Worm (Caenorhabditis elegans) whole organism, early embryonic: ENCODE data around the gene arx-3.

ENCODE experiments used
- B0310.2 ChIP-seq: sonication (generic microtip); optimal IDR thresholded peaks from 2 replicates; lab custom pipeline; 2016; ENCODE audit warnings: mild to moderate bottlenecking, missing genetic modification characterization, missing compliant biosample characterization
- F13C5.2 ChIP-seq: sonication (generic microtip); optimal IDR thresholded peaks from 2 replicates; lab custom pipeline; 2017; ENCODE audit warnings: mild to moderate bottlenecking, missing genetic modification characterization, inconsistent platforms, missing compliant biosample characterization
- aly-1 ChIP-seq: sonication (generic microtip); optimal IDR thresholded peaks from 2 replicates; lab custom pipeline; 2016; ENCODE audit warnings: missing genetic modification characterization, missing compliant biosample characterization
- ama-1 ChIP-seq: fragments of 150-350 bp; optimal IDR thresholded peaks from 2 replicates; lab custom pipeline; 2014
- ceh-13 ChIP-seq: fragments of 200-800 bp; sonication (Bioruptor generic); optimal IDR thresholded peaks from 2 replicates; lab custom pipeline; 2018; ENCODE audit warnings: mild to moderate bottlenecking, missing genetic modification characterization, missing compliant biosample characterization
- ceh-36 ChIP-seq: sonication (generic microtip); optimal IDR thresholded peaks from 2 replicates; lab custom pipeline; 2016; ENCODE audit warnings: missing genetic modification characterization, inconsistent platforms, missing compliant biosample characterization
- ets-7 ChIP-seq: sonication (generic microtip); optimal IDR thresholded peaks from 2 replicates; lab custom pipeline; 2016; ENCODE audit warnings: missing genotype, missing genetic modification characterization, missing compliant biosample characterization
- flt-1 ChIP-seq: fragments of 200-800 bp; sonication (Bioruptor generic); IDR thresholded peaks from 2 replicates; pipeline ENCODE4 v1.3.6; 2022; ENCODE audit warnings: missing genetic modification characterization, missing compliant biosample characterization
- hmbx-1 ChIP-seq: sonication (generic microtip); optimal IDR thresholded peaks from 2 replicates; lab custom pipeline; 2016; ENCODE audit warnings: mild to moderate bottlenecking, missing genetic modification characterization, missing compliant biosample characterization
- hmg-4 ChIP-seq: fragments of 200-800 bp; sonication (Bioruptor generic); optimal IDR thresholded peaks from 2 replicates; lab custom pipeline; 2018; ENCODE audit warnings: mild to moderate bottlenecking, missing genetic modification characterization, missing compliant biosample characterization
- hnd-1 ChIP-seq: sonication (generic microtip); optimal IDR thresholded peaks from 2 replicates; lab custom pipeline; 2016; ENCODE audit warnings: missing genetic modification characterization, missing compliant biosample characterization
- pes-1 ChIP-seq: fragments of 200-800 bp; sonication (Bioruptor generic); IDR thresholded peaks from 2 replicates; pipeline ENCODE4 v1.3.6; 2022; ENCODE audit warnings: missing genetic modification reagents, missing genetic modification characterization, missing compliant biosample characterization
- scrt-1 ChIP-seq: fragments of 200-800 bp; sonication (Bioruptor generic); IDR thresholded peaks from 2 replicates; pipeline ENCODE4 v1.3.6; 2022; ENCODE audit warnings: missing genetic modification characterization, missing compliant biosample characterization
- sea-1 ChIP-seq: fragments of 200-800 bp; sonication (Bioruptor generic); conservative IDR thresholded peaks from 2 replicates; pipeline ENCODE4 v1.3.6; 2022; ENCODE audit warnings: missing genetic modification characterization, missing compliant biosample characterization
- tbx-11 ChIP-seq: fragments of 200-800 bp; sonication (Bioruptor generic); IDR thresholded peaks from 2 replicates; pipeline ENCODE4 v1.3.6; 2022; ENCODE audit warnings: missing genetic modification characterization, missing compliant biosample characterization
- tbx-37 ChIP-seq: fragments of 200-800 bp; sonication (Bioruptor generic); conservative IDR thresholded peaks from 2 replicates; pipeline ENCODE4 v1.3.6; 2022; ENCODE audit warnings: missing genetic modification reagents, missing genetic modification characterization, missing compliant biosample characterization
- tra-4 ChIP-seq: sonication (generic microtip); optimal IDR thresholded peaks from 2 replicates; lab custom pipeline; 2017; ENCODE audit warnings: missing genetic modification characterization, missing compliant biosample characterization

The arx-3 gene

DNA sequence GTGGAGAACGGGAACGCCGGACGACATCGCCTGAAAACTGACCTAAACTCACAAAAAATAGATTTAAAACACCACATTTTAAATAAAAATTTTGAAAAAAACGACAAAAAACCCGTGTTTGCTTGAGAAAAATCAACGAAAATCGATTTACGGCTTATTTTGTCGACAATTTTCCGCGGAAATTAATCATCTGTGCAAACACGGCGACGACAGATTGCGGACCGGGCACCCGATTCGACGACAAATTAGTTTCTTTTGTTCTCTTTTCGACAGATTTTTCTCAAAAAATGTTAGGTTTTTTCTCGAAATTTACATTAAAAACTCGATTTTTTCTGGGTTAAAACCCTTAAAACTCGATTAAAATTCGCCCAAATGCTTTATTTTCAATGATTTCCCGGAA lies at the start of gene arx-3:
Gene arx-3, minus strand, starts transcription at position 30 of the 400 bp plus-strand sequence.
- TF ChIP-seq F13C5.2 (tag; lab: Kevin White, UChicago) (peak; percentile 5), pes-1 (no peak), ama-1 (lab: Kevin White, UChicago) (no peak)

- TF ChIP-seq ceh-36 (tag; lab: Kevin White, UChicago), result no peak
- TF ChIP-seq F13C5.2 (tag; lab: Kevin White, UChicago), result no peak
- no peak for TF ChIP-seq scrt-1 (GFP tag; lab: Robert Waterston, UW)
- no peak for TF ChIP-seq hnd-1 (tag; lab: Kevin White, UChicago)
- no peak for TF ChIP-seq flt-1 (GFP tag; lab: Robert Waterston, UW)
- no peak for TF ChIP-seq tra-4 (tag; lab: Kevin White, UChicago)
- TF ChIP-seq tbx-11 (GFP tag; lab: Robert Waterston, UW), result no peak
- TF ChIP-seq sea-1, result no peak
- TF ChIP-seq ceh-13 (GFP tag; lab: Kevin White, UChicago), result no peak
- no peak for TF ChIP-seq ama-1 (lab: Kevin White, UChicago)
- no peak for TF ChIP-seq pes-1
- no peak for TF ChIP-seq hmbx-1 (tag; lab: Kevin White, UChicago)
- TF ChIP-seq B0310.2 (tag; lab: Kevin White, UChicago), result no peak
- TF ChIP-seq hmg-4, result no peak
- TF ChIP-seq tbx-37 (GFP tag; lab: Robert Waterston, UW), result no peak
These were observed 49.2 kb upstream of the arx-3 start, which contains the start of the genes cest-12 and lonp-2 for ce11 chrIII:12107441-12107840. Gene cest-12 (minus strand): TSS chrIII:12107541. Gene lonp-2 (plus strand): TSS chrIII:12107774.

DNA sequence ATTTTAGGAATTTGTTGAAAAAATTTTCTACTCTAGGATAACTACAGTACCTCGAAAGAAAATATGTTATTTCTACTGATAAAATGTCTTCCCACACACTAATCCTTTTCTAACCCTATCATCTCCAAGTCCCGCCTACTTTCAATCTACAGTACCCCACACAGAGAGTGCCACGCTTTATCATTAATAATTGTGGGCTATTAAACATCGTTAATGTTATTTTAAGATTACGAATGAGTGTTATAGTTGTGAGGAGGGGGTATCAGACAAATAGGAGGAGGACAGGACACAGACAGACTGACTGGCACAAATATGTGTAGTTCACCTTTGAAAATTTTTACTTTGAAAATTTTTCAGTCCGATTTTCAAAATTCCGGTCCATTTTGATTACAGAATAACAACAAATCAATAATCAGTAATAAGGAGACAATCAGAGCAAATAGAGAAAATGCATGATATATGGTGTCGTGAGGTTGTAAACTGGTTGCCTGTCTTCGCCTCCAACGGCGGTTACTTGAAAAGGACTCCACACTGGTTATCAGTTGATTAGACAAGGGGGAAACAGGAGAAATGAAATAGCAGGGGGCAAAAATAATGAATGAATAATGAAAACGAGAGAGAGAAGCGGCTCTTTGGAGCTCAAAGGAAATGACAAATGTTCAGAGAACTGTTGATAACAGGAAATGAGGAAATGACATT lies 36.0 kb upstream of the arx-3 start:
- TF ChIP-seq ceh-36 (tag; lab: Kevin White, UChicago), result no peak
- TF ChIP-seq sea-1, result no peak
- no peak for TF ChIP-seq hmbx-1 (tag; lab: Kevin White, UChicago)
- TF ChIP-seq ceh-13 (GFP tag; lab: Kevin White, UChicago), result no peak
- TF ChIP-seq B0310.2 (tag; lab: Kevin White, UChicago), result no peak
- no peak for TF ChIP-seq flt-1 (GFP tag; lab: Robert Waterston, UW)
- TF ChIP-seq aly-1 (tag; lab: Kevin White, UChicago), result no peak
- no peak for TF ChIP-seq tra-4 (tag; lab: Kevin White, UChicago)
- TF ChIP-seq ama-1 (lab: Kevin White, UChicago), result no peak
- TF ChIP-seq hnd-1 (tag; lab: Kevin White, UChicago), result no peak
- TF ChIP-seq tbx-11 (GFP tag; lab: Robert Waterston, UW), result no peak
- TF ChIP-seq tbx-37 (GFP tag; lab: Robert Waterston, UW), result no peak
- TF ChIP-seq F13C5.2 (tag; lab: Kevin White, UChicago), result no peak
- TF ChIP-seq hmg-4, result no peak
- TF ChIP-seq pes-1, result no peak
- no peak for TF ChIP-seq ets-7 (tag; lab: Kevin White, UChicago)
- no peak for TF ChIP-seq scrt-1 (GFP tag; lab: Robert Waterston, UW)

DNA sequence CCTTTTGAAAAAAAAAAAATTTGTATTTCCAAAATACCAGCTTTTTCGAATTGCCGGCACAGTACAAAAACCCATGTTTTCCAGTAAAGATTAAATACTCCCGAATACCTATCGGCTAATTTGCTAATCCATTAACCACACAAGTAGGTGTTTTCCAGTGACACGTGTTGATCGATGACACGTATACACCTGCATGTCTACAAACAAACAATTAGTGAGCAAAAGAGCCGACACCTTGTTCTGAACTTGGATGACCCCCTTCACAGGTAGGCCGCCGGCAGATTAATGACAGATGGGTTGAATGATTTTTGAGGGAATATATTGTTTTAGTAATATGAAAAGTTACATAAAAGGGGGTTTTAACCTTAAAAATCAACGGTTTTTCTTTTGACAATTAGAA lies 34.3 kb upstream of the arx-3 start:
- TF ChIP-seq tbx-37 (GFP tag; lab: Robert Waterston, UW) (no peak), tra-4 (tag; lab: Kevin White, UChicago) (no peak), scrt-1 (GFP tag; lab: Robert Waterston, UW) (no peak), flt-1 (GFP tag; lab: Robert Waterston, UW) (no peak), hmbx-1 (tag; lab: Kevin White, UChicago) (no peak), ceh-13 (GFP tag; lab: Kevin White, UChicago) (no peak), aly-1 (tag; lab: Kevin White, UChicago) (no peak), ama-1 (lab: Kevin White, UChicago) (no peak)

DNA sequence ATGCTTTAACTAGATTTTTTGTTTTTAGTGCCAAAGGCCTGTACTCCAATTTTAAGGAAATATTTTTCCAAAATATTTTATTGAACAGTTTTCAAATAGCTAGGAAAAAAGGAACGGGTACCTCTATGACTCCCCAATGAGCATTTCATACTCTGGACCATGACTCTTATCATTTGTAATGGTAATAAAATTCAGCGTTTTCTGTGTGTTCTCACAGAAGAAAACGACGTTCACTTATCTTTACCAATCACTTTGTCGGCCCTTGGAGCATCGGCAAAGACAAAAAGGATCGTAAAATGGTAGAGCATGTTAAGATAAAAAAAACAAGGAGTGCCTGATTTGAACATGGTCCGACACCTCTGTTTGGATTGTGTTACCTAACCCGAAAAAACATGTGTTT lies 29.3 kb upstream of the arx-3 start:
- TF ChIP-seq pes-1 (no peak), hnd-1 (tag; lab: Kevin White, UChicago) (no peak), tbx-37 (GFP tag; lab: Robert Waterston, UW) (no peak), sea-1 (no peak), F13C5.2 (tag; lab: Kevin White, UChicago) (no peak), ceh-13 (GFP tag; lab: Kevin White, UChicago) (no peak), hmg-4 (no peak), ama-1 (lab: Kevin White, UChicago) (no peak), ets-7 (tag; lab: Kevin White, UChicago) (no peak), scrt-1 (GFP tag; lab: Robert Waterston, UW) (no peak), flt-1 (GFP tag; lab: Robert Waterston, UW) (no peak), B0310.2 (tag; lab: Kevin White, UChicago) (no peak), tra-4 (tag; lab: Kevin White, UChicago) (no peak)

ce11 chrIII:12084749-12085307 lies 26.6 kb upstream of the arx-3 start:
- TF ChIP-seq ama-1 (lab: Kevin White, UChicago), result no peak

DNA sequence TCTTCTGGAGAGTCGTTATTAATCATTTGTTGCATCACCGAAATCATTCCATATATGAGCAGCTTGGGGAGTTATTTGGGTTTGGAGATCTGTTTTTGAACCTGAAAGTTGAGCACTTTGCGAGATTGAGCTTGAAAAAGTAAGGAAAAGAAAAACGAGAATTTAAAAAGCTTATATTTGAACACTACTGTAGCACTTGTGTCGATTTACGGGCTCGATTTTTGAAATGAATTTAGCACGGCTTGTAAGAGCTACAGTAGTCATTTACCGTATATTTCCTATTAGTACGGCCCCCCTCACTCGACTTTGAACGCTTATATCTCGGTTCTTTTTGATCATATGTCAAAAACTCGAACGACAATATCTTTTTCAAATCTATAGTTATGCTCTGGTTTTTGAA lies 26.0 kb upstream of the arx-3 start, which contains the start of gene nob-1:
Gene nob-1, minus strand, starts transcription at position 101 of the 400 bp plus-strand sequence.
- no peak for TF ChIP-seq B0310.2 (tag; lab: Kevin White, UChicago)
- no peak for TF ChIP-seq flt-1 (GFP tag; lab: Robert Waterston, UW)
- TF ChIP-seq ama-1 (lab: Kevin White, UChicago), result no peak
- TF ChIP-seq sea-1, result no peak
- no peak for TF ChIP-seq tbx-11 (GFP tag; lab: Robert Waterston, UW)
- no peak for TF ChIP-seq tra-4 (tag; lab: Kevin White, UChicago)
- no peak for TF ChIP-seq hmg-4
- no peak for TF ChIP-seq F13C5.2 (tag; lab: Kevin White, UChicago)
- no peak for TF ChIP-seq scrt-1 (GFP tag; lab: Robert Waterston, UW)
- TF ChIP-seq pes-1, result no peak
- TF ChIP-seq tbx-37 (GFP tag; lab: Robert Waterston, UW), result no peak
- no peak for TF ChIP-seq ceh-13 (GFP tag; lab: Kevin White, UChicago)
